Fruit fly (Drosophila melanogaster): ENCODE measurements around the gene Sarm.

The Sarm gene

dm6 chr3L:8093553-8093952 is 29.9 kb downstream of the Sarm start (continued):
- TF ChIP-seq Abd-B (GFP tag; optimal IDR thresholded peaks at IDR 0.05) (no peak), CG9609 (GFP tag; optimal IDR thresholded peaks at IDR 0.05) (no peak), cato (GFP tag; optimal IDR thresholded peaks at IDR 0.05; ENCODE audit: borderline replicate concordance) (no peak), CG9727 (GFP tag; optimal IDR thresholded peaks at IDR 0.05) (peak; percentile 34), nau (GFP tag; optimal IDR thresholded peaks at IDR 0.05) (peak; percentile 67), Deaf1 (tag; optimal IDR thresholded peaks at IDR 0.05) (peak; percentile 18), aop (GFP tag; IDR thresholded peaks at IDR 0.05) (no peak), Meics (GFP tag; optimal IDR thresholded peaks at IDR 0.05) (peak; percentile 22), CG13287 (GFP tag; IDR thresholded peaks at IDR 0.05; ENCODE audit: partially characterized antibody) (no peak), BtbVII (GFP tag; optimal IDR thresholded peaks at IDR 0.05) (peak; percentile 8), jumu (GFP tag; optimal IDR thresholded peaks at IDR 0.05) (no peak), CG12659 (GFP tag; optimal IDR thresholded peaks at IDR 0.05) (peak; percentile 29), Asciz (GFP tag; optimal IDR thresholded peaks at IDR 0.05) (peak; percentile 39), tgo (GFP tag; IDR thresholded peaks at IDR 0.05) (no peak), Atf6 (GFP tag; IDR thresholded peaks at IDR 0.05) (peak; percentile 56; the same call in 1 of the 2 replicates), H2.0 (GFP tag; IDR thresholded peaks at IDR 0.05) (no peak), fu2 (GFP tag; optimal IDR thresholded peaks at IDR 0.05) (no peak), cwo (GFP tag; optimal IDR thresholded peaks at IDR 0.05) (peak; percentile 95), CG18262 (tag; optimal IDR thresholded peaks at IDR 0.05) (no peak), dmrt11E (tag; optimal IDR thresholded peaks at IDR 0.05) (peak; percentile 26), CG8765 (GFP tag; IDR thresholded peaks at IDR 0.05) (no peak), Med (GFP tag) (peak; percentile 73), br (optimal IDR thresholded peaks at IDR 0.05) (no peak), CG8290 (GFP tag; optimal IDR thresholded peaks at IDR 0.05) (no peak), CG8290 (tag; optimal IDR thresholded peaks at IDR 0.05) (peak in 1 of 2 experiments; percentile 54), B-H2 (GFP tag; optimal IDR thresholded peaks at IDR 0.05) (peak; percentile 18), CG5180 (GFP tag; optimal IDR thresholded peaks at IDR 0.05) (no peak), dysf (GFP tag; IDR thresholded peaks at IDR 0.05) (peak; percentile 20; the same call in 1 of the 3 replicates), HLHmδ (GFP tag; optimal IDR thresholded peaks at IDR 0.05) (no peak), sd (tag; optimal IDR thresholded peaks at IDR 0.05) (peak; percentile 90), Dbx (GFP tag; IDR thresholded peaks at IDR 0.05) (no peak), scrt (GFP tag; optimal IDR thresholded peaks at IDR 0.05) (peak; percentile 0), CG1832 (GFP tag; optimal IDR thresholded peaks at IDR 0.05) (no peak), CG9817 (tag; optimal IDR thresholded peaks at IDR 0.05) (no peak), CG3281 (GFP tag; optimal IDR thresholded peaks at IDR 0.05) (peak; percentile 10), CG10959 (GFP tag; IDR thresholded peaks at IDR 0.05) (no peak), CG14710 (tag; optimal IDR thresholded peaks at IDR 0.05) (no peak), Doc3 (GFP tag; IDR thresholded peaks at IDR 0.05; ENCODE audit: partially characterized antibody) (no peak), unpg (GFP tag; optimal IDR thresholded peaks at IDR 0.05) (peak; percentile 11), yki (optimal IDR thresholded peaks at IDR 0.05) (no peak), Ets65A (GFP tag) (no peak), Sox100B (GFP tag; optimal IDR thresholded peaks at IDR 0.05) (no peak), GATAe (GFP tag; conservative IDR thresholded peaks at IDR 0.05) (peak; percentile 61; the same call in 1 of the 2 replicates), CG18011 (GFP tag; optimal IDR thresholded peaks at IDR 0.05) (no peak), Dip2 (GFP tag; IDR thresholded peaks at IDR 0.05) (no peak), CG7928 (GFP tag; optimal IDR thresholded peaks at IDR 0.05) (no peak), Mad (GFP tag; optimal IDR thresholded peaks at IDR 0.05) (no peak), gcm (GFP tag; optimal IDR thresholded peaks at IDR 0.05) (no peak), shn (GFP tag; optimal IDR thresholded peaks at IDR 0.05) (no peak), pzg (GFP tag; optimal IDR thresholded peaks at IDR 0.05) (no peak), bab2 (GFP tag; optimal IDR thresholded peaks at IDR 0.05) (peak; percentile 1), slou (GFP tag; optimal IDR thresholded peaks at IDR 0.05) (no peak)

Measured in whole organism, embryonic.